Worm (Caenorhabditis elegans) whole organism, late embryonic: ENCODE measurements around the gene cyp-13A4.

ENCODE experiments used
- ceh-19 ChIP-seq: fragments of 200-800 bp; sonication (Bioruptor generic); optimal IDR thresholded peaks from 2 replicates; lab custom pipeline; 2018; ENCODE audit warnings: mild to moderate bottlenecking, missing genetic modification characterization, missing compliant biosample characterization
- ceh-9 ChIP-seq: sonication (generic microtip); optimal IDR thresholded peaks from 2 replicates; lab custom pipeline; 2016; ENCODE audit warnings: mild to moderate bottlenecking, missing genetic modification characterization, inconsistent platforms, missing compliant biosample characterization
- pqm-1 ChIP-seq: sonication (generic microtip); optimal IDR thresholded peaks from 2 replicates; lab custom pipeline; 2016; ENCODE audit warnings: missing genetic modification characterization, missing compliant biosample characterization
- ttx-3 ChIP-seq: sonication (generic microtip); optimal IDR thresholded peaks from 2 replicates; lab custom pipeline; 2016; ENCODE audit warnings: missing genetic modification reagents, missing genetic modification characterization, missing compliant biosample characterization

- TF ChIP-seq pqm-1 (tag; lab: Kevin White, UChicago): no peak
- no peak for TF ChIP-seq ceh-9
- TF ChIP-seq ttx-3 (tag; lab: Kevin White, UChicago): no peak
- no peak for TF ChIP-seq ceh-19 (GFP tag; lab: Kevin White, UChicago)
These were observed 36.3 kb upstream of the cyp-13A4 start, which contains the start of gene ZK938.3 for ce11 chrII:9833855-9834254.
